Worm (Caenorhabditis elegans) whole organism, L3 larva: Measurements from ENCODE around the gene ZK697.1.

Source experiments
- aly-2 ChIP-seq: fragments of 150-350 bp; optimal IDR thresholded peaks from 2 replicates; lab custom pipeline; 2014; ENCODE audit warnings: missing biosample characterization, missing genetic modification characterization
- ama-1 ChIP-seq: fragments of 150-350 bp; optimal IDR thresholded peaks from 2 replicates; lab custom pipeline; 2018
- ceh-82 ChIP-seq: fragments of 150-350 bp; optimal IDR thresholded peaks from 2 replicates; lab custom pipeline; 2014; ENCODE audit warnings: missing biosample characterization, missing genetic modification characterization
- ceh-9 ChIP-seq: sonication (generic microtip); optimal IDR thresholded peaks from 2 replicates; lab custom pipeline; 2018; ENCODE audit warnings: missing biosample characterization, missing genetic modification characterization
- daf-12 ChIP-seq: fragments of 150-350 bp; optimal IDR thresholded peaks from 2 replicates; lab custom pipeline; 2014; ENCODE audit warnings: missing biosample characterization, missing genetic modification reagents, missing genetic modification characterization
- egl-27 ChIP-seq: sonication (generic microtip); optimal IDR thresholded peaks from 4 replicates; lab custom pipeline; 2017; ENCODE audit warnings: missing biosample characterization, missing genetic modification reagents, missing genetic modification characterization
- elt-1 ChIP-seq: fragments of 150-350 bp; optimal IDR thresholded peaks from 2 replicates; lab custom pipeline; 2014; ENCODE audit warnings: missing biosample characterization, missing genetic modification characterization
- elt-2 ChIP-seq: sonication (generic microtip); optimal IDR thresholded peaks from 2 replicates; lab custom pipeline; 2016; ENCODE audit warnings: missing genetic modification reagents, mild to moderate bottlenecking, missing genetic modification characterization, missing compliant biosample characterization
- elt-3 ChIP-seq, 3 experiments: fragments of 150-350 bp in 1 of 3; sonication (generic microtip) in 2 of 3; optimal IDR thresholded peaks; 2 replicates in 2 of 3; 4 replicates in 1 of 3; lab custom pipeline; 2014 to 2017; ENCODE audit warnings: missing biosample characterization in 3 of 3, missing genetic modification characterization in 3 of 3
- eor-1 ChIP-seq, 2 experiments: fragments of 150-350 bp; optimal IDR thresholded peaks; 2 replicates each; lab custom pipeline; 2014 to 2018; ENCODE audit warnings: missing biosample characterization in 2 of 2, missing genetic modification characterization in 2 of 2
- fkh-10 ChIP-seq: sonication (generic microtip); optimal IDR thresholded peaks from 2 replicates; lab custom pipeline; 2017; ENCODE audit warnings: missing biosample characterization, missing genetic modification reagents, missing genetic modification characterization
- fos-1 ChIP-seq: fragments of 150-350 bp; optimal IDR thresholded peaks from 2 replicates; lab custom pipeline; 2014; ENCODE audit warnings: missing biosample characterization, missing genetic modification characterization
- hmg-11 ChIP-seq: sonication (generic microtip); optimal IDR thresholded peaks from 2 replicates; lab custom pipeline; 2016; ENCODE audit warnings: missing genetic modification characterization, missing compliant biosample characterization
- lin-39 ChIP-seq: fragments of 150-350 bp; optimal IDR thresholded peaks from 2 replicates; lab custom pipeline; 2018; ENCODE audit warnings: missing biosample characterization, missing genetic modification reagents, missing genetic modification characterization
- mdl-1 ChIP-seq: fragments of 150-350 bp; optimal IDR thresholded peaks from 2 replicates; lab custom pipeline; 2014; ENCODE audit warnings: missing biosample characterization, missing genetic modification characterization
- mml-1 ChIP-seq: fragments of 150-350 bp; sonication (generic microtip); optimal IDR thresholded peaks from 3 replicates; lab custom pipeline; 2014; ENCODE audit warnings: missing biosample characterization, missing genetic modification characterization
- nfya-1 ChIP-seq: sonication (generic microtip); optimal IDR thresholded peaks from 2 replicates; lab custom pipeline; 2017; ENCODE audit warnings: missing genetic modification characterization, mild to moderate bottlenecking, missing compliant biosample characterization, antibody characterized with exemption, moderate library complexity; ENCODE audit not compliant: insufficient read depth
- nhr-11 ChIP-seq: fragments of 150-350 bp; optimal IDR thresholded peaks from 2 replicates; lab custom pipeline; 2014; ENCODE audit warnings: missing biosample characterization, missing genetic modification characterization
- nhr-12 ChIP-seq: fragments of 150-350 bp; optimal IDR thresholded peaks from 2 replicates; lab custom pipeline; 2014; ENCODE audit warnings: missing biosample characterization, missing genetic modification characterization
- nhr-23 ChIP-seq: fragments of 150-350 bp; optimal IDR thresholded peaks from 2 replicates; lab custom pipeline; 2014; ENCODE audit warnings: missing biosample characterization, missing genetic modification reagents, missing genetic modification characterization
- nhr-237 ChIP-seq: fragments of 150-350 bp; optimal IDR thresholded peaks from 2 replicates; lab custom pipeline; 2014; ENCODE audit warnings: missing biosample characterization, missing genetic modification characterization
- nhr-25 ChIP-seq: sonication (generic microtip); optimal IDR thresholded peaks from 2 replicates; lab custom pipeline; 2017; ENCODE audit warnings: missing biosample characterization, missing genetic modification characterization
- nhr-43 ChIP-seq: sonication (generic microtip); optimal IDR thresholded peaks from 2 replicates; lab custom pipeline; 2016; ENCODE audit warnings: mild to moderate bottlenecking, missing genetic modification characterization, missing compliant biosample characterization; ENCODE audit not compliant: poor library complexity, severe bottlenecking
- nhr-67 ChIP-seq: fragments of 150-350 bp; optimal IDR thresholded peaks from 2 replicates; lab custom pipeline; 2014; ENCODE audit warnings: missing biosample characterization, missing genetic modification characterization
- nhr-76 ChIP-seq: fragments of 150-350 bp; sonication (generic microtip); optimal IDR thresholded peaks from 5 replicates; lab custom pipeline; 2014; ENCODE audit warnings: missing biosample characterization, missing genetic modification characterization
- nhr-77 ChIP-seq: fragments of 150-350 bp; optimal IDR thresholded peaks from 2 replicates; lab custom pipeline; 2014; ENCODE audit warnings: missing biosample characterization, missing genetic modification characterization
- pha-4 ChIP-seq: fragments of 150-350 bp; optimal IDR thresholded peaks from 2 replicates; lab custom pipeline; 2014; ENCODE audit warnings: missing biosample characterization, missing genetic modification reagents, missing genetic modification characterization
- skn-1 ChIP-seq: fragments of 150-350 bp; optimal IDR thresholded peaks from 2 replicates; lab custom pipeline; 2014; ENCODE audit warnings: missing biosample characterization, missing genetic modification characterization
- tbx-2 ChIP-seq: sonication (generic microtip); optimal IDR thresholded peaks from 2 replicates; lab custom pipeline; 2016; ENCODE audit warnings: mild to moderate bottlenecking, missing genetic modification characterization, missing compliant biosample characterization
- unc-39 ChIP-seq: sonication (generic microtip); optimal IDR thresholded peaks from 4 replicates; lab custom pipeline; 2017; ENCODE audit warnings: missing biosample characterization, missing genetic modification characterization
- unc-62 ChIP-seq: fragments of 150-350 bp; sonication (generic microtip); optimal IDR thresholded peaks from 4 replicates; lab custom pipeline; 2014; ENCODE audit warnings: missing biosample characterization, missing genetic modification reagents, missing genetic modification characterization
- zag-1 ChIP-seq: fragments of 150-350 bp; optimal IDR thresholded peaks from 2 replicates; lab custom pipeline; 2014; ENCODE audit warnings: missing biosample characterization, missing genetic modification characterization
- ztf-4 ChIP-seq: fragments of 150-350 bp; optimal IDR thresholded peaks from 2 replicates; lab custom pipeline; 2014; ENCODE audit warnings: missing biosample characterization, missing genetic modification characterization

ZK697.1 gene

DNA sequence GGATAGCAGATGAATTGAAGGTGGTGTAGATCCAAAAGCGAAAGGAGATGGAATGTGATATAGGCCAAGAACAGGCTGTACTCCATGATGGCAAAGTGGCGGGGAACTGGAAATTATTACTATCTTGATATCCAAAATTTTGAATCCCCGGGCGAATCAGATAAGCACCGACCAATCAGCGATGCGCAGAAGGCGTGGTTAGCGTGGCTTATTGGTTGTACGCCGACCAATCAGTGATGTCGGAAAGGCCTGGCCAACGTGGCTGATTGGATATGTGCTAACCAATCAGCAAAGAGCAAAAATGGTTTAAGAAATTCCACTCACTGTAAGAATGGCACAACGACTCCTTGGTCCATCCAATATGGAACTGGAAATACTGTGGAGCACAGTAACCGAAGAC lies 27.4 kb downstream of the ZK697.1 start:
- TF ChIP-seq pha-4 (tag; lab: Kevin White, UChicago) (no peak), fkh-10 (no peak), nfya-1 (tag; lab: Kevin White, UChicago) (peak; percentile 86)
- TF ChIP-seq, all 47 proteins: peak for 1

DNA sequence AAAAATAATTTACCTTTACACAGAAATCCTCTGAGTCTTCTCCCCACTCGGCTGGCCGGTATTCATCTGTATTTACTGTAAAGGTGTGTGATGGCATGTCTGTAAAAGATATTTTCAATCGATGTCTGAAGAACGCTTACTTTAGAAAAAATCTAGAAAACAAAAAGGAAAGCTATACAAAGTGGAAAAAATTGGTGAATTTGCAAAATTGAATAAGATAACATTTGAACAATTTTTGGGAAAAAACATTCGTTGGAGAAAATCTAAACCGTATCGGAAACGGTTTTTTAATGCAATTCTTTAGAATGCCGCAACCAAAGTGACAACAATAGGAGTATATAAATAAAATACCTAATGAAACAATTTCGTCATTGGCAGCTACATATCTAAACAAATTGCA lies 29.3 kb downstream of the ZK697.1 start, which contains the start of gene F36H9.5:
TSS of gene F36H9.5 (minus strand) at position 101 of the 400 bp plus-strand sequence.
- TF ChIP-seq tbx-2 (tag; lab: Kevin White, UChicago): no peak
- TF ChIP-seq elt-2: no peak
- no peak for TF ChIP-seq nhr-25 (tag; lab: Kevin White, UChicago)
- no peak for TF ChIP-seq egl-27 (tag; lab: Kevin White, UChicago)
- no peak for TF ChIP-seq nhr-77 (tag; lab: Kevin White, UChicago)
- TF ChIP-seq nhr-11 (tag; lab: Kevin White, UChicago): no peak
- TF ChIP-seq zag-1 (tag; lab: Kevin White, UChicago): no peak
- TF ChIP-seq skn-1 (tag; lab: Kevin White, UChicago): no peak
- no peak for TF ChIP-seq nfya-1 (tag; lab: Kevin White, UChicago)
- no peak for TF ChIP-seq ama-1 (lab: Kevin White, UChicago)
- TF ChIP-seq mdl-1 (tag; lab: Kevin White, UChicago): no peak
- no peak for TF ChIP-seq nhr-76 (tag; lab: Kevin White, UChicago)
- no peak for TF ChIP-seq nhr-237 (tag; lab: Kevin White, UChicago)
- no peak for TF ChIP-seq hmg-11 (tag; lab: Kevin White, UChicago)
- TF ChIP-seq nhr-12: no peak
- no peak for TF ChIP-seq ceh-9 (tag; lab: Kevin White, UChicago)
- TF ChIP-seq nhr-43 (tag; lab: Kevin White, UChicago): no peak
- no peak for TF ChIP-seq unc-62 (GFP tag; lab: Kevin White, UChicago)
- TF ChIP-seq lin-39: no peak
- no peak for TF ChIP-seq daf-12 (tag; lab: Kevin White, UChicago)
- TF ChIP-seq, all 47 proteins: peak for 0

DNA sequence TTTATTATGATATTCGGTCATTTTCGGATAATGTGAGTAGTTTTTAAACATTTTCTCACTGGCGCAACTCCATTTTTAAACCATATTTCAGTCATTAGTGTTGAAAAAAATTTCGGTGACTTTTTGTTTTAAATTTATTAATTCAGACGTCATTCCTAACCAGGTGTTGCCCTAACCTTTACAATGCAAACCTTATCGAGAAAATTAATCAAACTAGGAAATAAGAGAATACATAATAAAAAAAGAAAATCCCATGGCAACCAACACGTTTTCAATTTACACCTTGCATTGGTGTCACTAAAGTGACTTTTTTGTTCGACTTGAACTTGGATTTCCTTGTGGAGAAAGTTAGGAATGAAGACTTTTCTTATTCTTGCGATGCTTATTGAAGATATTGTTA lies 35.6 kb downstream of the ZK697.1 start, which contains the start of gene F36H9.2:
TSS of gene F36H9.2 (plus strand) at position 301 of the 400 bp plus-strand sequence.
- TF ChIP-seq nhr-77 (tag; lab: Kevin White, UChicago) (no peak), aly-2 (tag; lab: Kevin White, UChicago) (no peak), unc-39 (no peak), fkh-10 (no peak), nhr-12 (no peak), lin-39 (no peak), pha-4 (tag; lab: Kevin White, UChicago) (no peak), eor-1 (tag; optimal IDR thresholded peaks at IDR 0.05; lab: Kevin White, UChicago) (no peak), skn-1 (tag; lab: Kevin White, UChicago) (no peak)

DNA sequence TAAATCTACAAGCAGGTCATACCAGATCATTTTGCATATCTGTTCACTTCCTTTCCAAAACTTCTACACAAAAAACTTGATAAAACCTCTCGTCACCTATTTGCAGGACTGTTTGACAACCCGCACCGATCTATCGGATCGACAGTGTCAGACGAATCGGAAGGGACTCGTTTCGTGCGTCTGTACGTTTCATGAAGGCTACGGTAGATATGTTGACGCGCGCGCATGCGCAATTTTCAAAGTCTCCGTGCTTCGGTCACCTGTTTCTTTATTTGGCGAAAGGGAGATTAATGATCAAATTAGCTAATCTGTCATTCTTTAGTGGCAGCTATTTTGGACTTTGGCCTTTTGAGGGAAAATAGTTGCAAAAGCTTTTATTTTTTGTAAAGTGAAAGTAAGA lies 36.9 kb downstream of the ZK697.1 start:
- TF ChIP-seq tbx-2 (tag; lab: Kevin White, UChicago) (peak; percentile 8), ceh-9 (tag; lab: Kevin White, UChicago) (no peak), nhr-43 (tag; lab: Kevin White, UChicago) (peak; percentile 92), elt-3 (tag; optimal IDR thresholded peaks at IDR 0.05; lab: Kevin White, UChicago) (peak in 1 of 3 experiments; percentile 16), nhr-23 (tag; lab: Kevin White, UChicago) (peak; percentile 28), nhr-67 (tag; lab: Kevin White, UChicago) (no peak), nhr-25 (tag; lab: Kevin White, UChicago) (peak; percentile 93), nfya-1 (tag; lab: Kevin White, UChicago) (peak; percentile 24), elt-1 (tag; lab: Kevin White, UChicago) (peak; percentile 11), skn-1 (tag; lab: Kevin White, UChicago) (no peak)

DNA sequence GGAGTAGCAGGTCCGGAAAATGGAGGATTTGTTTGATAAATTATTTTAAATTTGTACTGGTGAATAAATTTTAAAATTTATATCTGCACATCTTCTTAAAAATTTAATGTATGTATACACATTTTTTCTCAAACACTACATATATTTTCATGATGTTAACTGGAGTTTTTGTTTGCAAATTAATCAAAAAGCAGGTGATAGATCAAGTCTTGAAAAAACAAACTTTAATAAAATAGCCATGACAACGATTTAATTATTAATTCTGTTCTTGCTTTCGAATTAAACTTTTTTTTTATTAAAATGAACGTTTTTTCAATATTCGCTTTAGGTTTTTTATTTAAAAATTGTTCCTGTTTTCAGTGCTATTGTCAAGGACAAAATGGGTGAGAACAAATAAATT lies 41.6 kb downstream of the ZK697.1 start, which contains the start of gene F36H9.1:
TSS of gene F36H9.1 (plus strand) at position 301 of the 400 bp plus-strand sequence.
- TF ChIP-seq ceh-82 (tag; lab: Kevin White, UChicago) (no peak), aly-2 (tag; lab: Kevin White, UChicago) (no peak), nhr-237 (tag; lab: Kevin White, UChicago) (no peak), mml-1 (no peak), nhr-67 (tag; lab: Kevin White, UChicago) (no peak), skn-1 (tag; lab: Kevin White, UChicago) (no peak), ztf-4 (tag; lab: Kevin White, UChicago) (no peak), nhr-11 (tag; lab: Kevin White, UChicago) (no peak), egl-27 (tag; lab: Kevin White, UChicago) (no peak), nhr-12 (no peak), unc-62 (GFP tag; lab: Kevin White, UChicago) (no peak), fos-1 (no peak), fkh-10 (no peak), unc-39 (no peak), nhr-23 (tag; lab: Kevin White, UChicago) (no peak), ceh-9 (tag; lab: Kevin White, UChicago) (no peak), nhr-76 (tag; lab: Kevin White, UChicago) (no peak)
